Worm (Caenorhabditis elegans): ENCODE results near the gene F40G9.15.

DNA sequence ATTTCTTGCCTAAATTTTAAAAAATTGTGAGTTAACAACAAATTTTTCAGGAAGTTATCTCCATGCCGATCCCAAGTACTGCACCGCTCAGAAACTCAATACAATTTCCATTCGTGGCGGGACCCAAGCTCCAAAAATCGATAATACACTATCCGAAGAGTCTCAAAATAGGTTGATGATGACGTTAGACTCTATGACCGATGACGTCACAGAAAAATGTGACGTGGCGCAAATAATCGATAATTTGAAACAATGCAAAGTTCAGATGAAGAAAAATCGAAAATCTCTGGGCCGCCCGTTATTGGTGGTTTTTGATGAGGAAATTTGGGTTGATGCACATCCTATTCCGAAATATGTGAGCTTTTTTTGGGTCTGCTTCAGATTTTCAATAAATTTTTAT is 2.2 kb downstream of the F40G9.15 start:
- TF ChIP-seq ama-1 (optimal IDR thresholded peaks at IDR 0.05): no peak
- no peak for TF ChIP-seq ceh-9 (tag; optimal IDR thresholded peaks at IDR 0.05)
- no peak for TF ChIP-seq ceh-34 (tag; optimal IDR thresholded peaks at IDR 0.05)
- TF ChIP-seq unc-42 (tag; optimal IDR thresholded peaks at IDR 0.05): no peak
- no peak for TF ChIP-seq Y22D7AL.16 (tag; optimal IDR thresholded peaks at IDR 0.05)
- no peak for TF ChIP-seq ceh-31 (tag; optimal IDR thresholded peaks at IDR 0.05)
- no peak for TF ChIP-seq fkh-10 (GFP tag; optimal IDR thresholded peaks at IDR 0.05)
- no peak for TF ChIP-seq pax-1 (tag; optimal IDR thresholded peaks at IDR 0.05)
- TF ChIP-seq rnt-1 (tag; optimal IDR thresholded peaks at IDR 0.05): no peak
- TF ChIP-seq nfya-1 (tag; optimal IDR thresholded peaks at IDR 0.05): no peak
- TF ChIP-seq tbx-7 (tag; optimal IDR thresholded peaks at IDR 0.05): no peak
- TF ChIP-seq sdc-2 (tag; optimal IDR thresholded peaks at IDR 0.05): no peak
- TF ChIP-seq unc-3 (GFP tag; conservative IDR thresholded peaks at IDR 0.05): no peak
- TF ChIP-seq unc-3 (tag; optimal IDR thresholded peaks at IDR 0.05): no peak
- TF ChIP-seq dmd-4 (tag; optimal IDR thresholded peaks at IDR 0.05; ENCODE audit: borderline replicate concordance): no peak

All from whole organism, late embryonic.